Worm (Caenorhabditis elegans) whole organism, young adult: ENCODE results near the gene sqst-2.

ENCODE experiments used
- B0261.1 ChIP-seq: sonication (generic microtip); optimal IDR thresholded peaks from 2 replicates; lab custom pipeline; 2016; ENCODE audit warnings: mild to moderate bottlenecking, missing genetic modification characterization, moderate library complexity, missing compliant biosample characterization
- C17E4.6 ChIP-seq: fragments of 200-800 bp; sonication (Bioruptor generic); IDR thresholded peaks from 2 replicates; pipeline ENCODE4 v1.3.6; 2022; ENCODE audit warnings: missing genetic modification reagents, missing genetic modification characterization, missing compliant biosample characterization
- D2030.7 ChIP-seq: fragments of 200-800 bp; sonication (Bioruptor generic); IDR thresholded peaks from 2 replicates; pipeline ENCODE4 v1.3.6; 2022; ENCODE audit warnings: missing genetic modification reagents, missing genetic modification characterization, missing compliant biosample characterization
- F23B12.7 ChIP-seq: sonication (generic microtip); optimal IDR thresholded peaks from 2 replicates; lab custom pipeline; 2017; ENCODE audit warnings: missing genetic modification characterization, mild to moderate bottlenecking, missing compliant biosample characterization, antibody characterized with exemption, moderate library complexity; ENCODE audit not compliant: insufficient read depth
- F49E8.2 ChIP-seq: sonication (generic microtip); optimal IDR thresholded peaks from 3 replicates; lab custom pipeline; 2017; ENCODE audit warnings: missing genetic modification characterization, mild to moderate bottlenecking, missing compliant biosample characterization, antibody characterized with exemption, moderate library complexity; ENCODE audit not compliant: insufficient read depth
- F52B5.7 ChIP-seq: sonication (generic microtip); optimal IDR thresholded peaks from 2 replicates; lab custom pipeline; 2016; ENCODE audit warnings: mild to moderate bottlenecking, missing genetic modification characterization, missing compliant biosample characterization
- F57A8.1 ChIP-seq: fragments of 200-800 bp; sonication (Bioruptor generic); optimal IDR thresholded peaks from 2 replicates; lab custom pipeline; 2018; ENCODE audit warnings: mild to moderate bottlenecking, missing genetic modification characterization, moderate library complexity, missing compliant biosample characterization
- K12H6.12 ChIP-seq: fragments of 200-800 bp; sonication (Bioruptor generic); optimal IDR thresholded peaks from 2 replicates; lab custom pipeline; 2018; ENCODE audit warnings: mild to moderate bottlenecking, missing genetic modification characterization, missing compliant biosample characterization
- T26A5.8 ChIP-seq: sonication (generic microtip); optimal IDR thresholded peaks from 2 replicates; lab custom pipeline; 2016; ENCODE audit warnings: missing genetic modification characterization, missing compliant biosample characterization
- Y56A3A.18 ChIP-seq: fragments of 200-800 bp; sonication (Bioruptor generic); IDR thresholded peaks from 2 replicates; pipeline ENCODE4 v1.3.6; 2022; ENCODE audit warnings: missing genetic modification reagents, missing genetic modification characterization, missing compliant biosample characterization
- Y79H2A.3 ChIP-seq: fragments of 200-800 bp; sonication (Bioruptor generic); conservative IDR thresholded peaks from 2 replicates; pipeline ENCODE4 v1.3.6; 2022; ENCODE audit warnings: missing genetic modification reagents, missing genetic modification characterization, missing compliant biosample characterization
- Y95B8A.8 ChIP-seq: fragments of 200-800 bp; sonication (Bioruptor generic); IDR thresholded peaks from 2 replicates; pipeline ENCODE4 v1.3.6; 2022; ENCODE audit warnings: missing genetic modification reagents, missing genetic modification characterization, missing compliant biosample characterization
- ama-1 ChIP-seq, 3 experiments: fragments of 150-350 bp in 1 of 3; sonication (generic microtip) in 2 of 3; optimal IDR thresholded peaks; 2 replicates each; lab custom pipeline; 2014 to 2018; ENCODE audit warnings: missing biosample characterization in 2 of 3, missing genetic modification characterization in 2 of 3, missing genetic modification reagents in 2 of 3
- athp-1 ChIP-seq: sonication (generic microtip); optimal IDR thresholded peaks from 2 replicates; lab custom pipeline; 2017; ENCODE audit warnings: mild to moderate bottlenecking, missing genetic modification characterization, missing compliant biosample characterization
- attf-5 ChIP-seq: fragments of 200-800 bp; sonication (Bioruptor generic); optimal IDR thresholded peaks from 2 replicates; lab custom pipeline; 2018; ENCODE audit warnings: mild to moderate bottlenecking, missing genetic modification characterization, missing compliant biosample characterization
- bed-1 ChIP-seq: fragments of 200-800 bp; sonication (Bioruptor generic); IDR thresholded peaks from 2 replicates; pipeline ENCODE4 v1.3.6; 2022; ENCODE audit warnings: missing genetic modification reagents, missing genetic modification characterization, missing compliant biosample characterization
- ccch-3 ChIP-seq: fragments of 200-800 bp; sonication (Bioruptor generic); optimal IDR thresholded peaks from 2 replicates; lab custom pipeline; 2018; ENCODE audit warnings: mild to moderate bottlenecking, missing genetic modification characterization, missing compliant biosample characterization
- cebp-2 ChIP-seq: fragments of 200-800 bp; sonication (Bioruptor generic); IDR thresholded peaks from 2 replicates; pipeline ENCODE4 v1.3.6; 2022; ENCODE audit warnings: missing genetic modification characterization, missing compliant biosample characterization
- ceh-100 ChIP-seq: fragments of 200-800 bp; sonication (Bioruptor generic); IDR thresholded peaks from 2 replicates; pipeline ENCODE4 v1.3.6; 2022; ENCODE audit warnings: missing genetic modification reagents, missing genetic modification characterization, missing compliant biosample characterization
- dox-1 ChIP-seq: fragments of 200-800 bp; sonication (Bioruptor generic); IDR thresholded peaks from 2 replicates; pipeline ENCODE4 v1.3.6; 2022; ENCODE audit warnings: missing genetic modification reagents, missing genetic modification characterization, missing compliant biosample characterization
- dpl-1 ChIP-seq: fragments of 150-350 bp; optimal IDR thresholded peaks from 2 replicates; lab custom pipeline; 2014; ENCODE audit warnings: missing biosample characterization, missing genetic modification reagents, missing genetic modification characterization
- efl-1 ChIP-seq: fragments of 150-350 bp; optimal IDR thresholded peaks from 2 replicates; lab custom pipeline; 2014; ENCODE audit warnings: missing biosample characterization, missing genetic modification reagents, missing genetic modification characterization
- hmg-1.2 ChIP-seq: fragments of 200-800 bp; sonication (Bioruptor generic); IDR thresholded peaks from 2 replicates; pipeline ENCODE4 v1.3.6; 2022; ENCODE audit warnings: missing genetic modification reagents, missing genetic modification characterization, missing compliant biosample characterization
- hmg-20 ChIP-seq: fragments of 200-800 bp; sonication (Bioruptor generic); IDR thresholded peaks from 2 replicates; pipeline ENCODE4 v1.3.6; 2022; ENCODE audit warnings: missing genetic modification reagents, missing genetic modification characterization, missing compliant biosample characterization
- hsf-1 ChIP-seq: fragments of 200-800 bp; sonication (Bioruptor generic); IDR thresholded peaks from 2 replicates; pipeline ENCODE4 v1.3.6; 2022; ENCODE audit warnings: missing genetic modification reagents, missing genetic modification characterization, missing compliant biosample characterization
- let-526 ChIP-seq: fragments of 200-800 bp; sonication (Bioruptor generic); IDR thresholded peaks from 2 replicates; pipeline ENCODE4 v1.3.6; 2022; ENCODE audit warnings: missing genetic modification reagents, missing genetic modification characterization, missing compliant biosample characterization
- lin-26 ChIP-seq: fragments of 200-800 bp; sonication (Bioruptor generic); IDR thresholded peaks from 2 replicates; pipeline ENCODE4 v1.3.6; 2022; ENCODE audit warnings: missing genetic modification reagents, missing genetic modification characterization, missing compliant biosample characterization
- lin-35 ChIP-seq, 3 experiments: fragments of 150-350 bp in 2 of 3; sonication (generic microtip) in 1 of 3; optimal IDR thresholded peaks; 2 replicates each; lab custom pipeline; 2014 to 2018; ENCODE audit warnings: missing biosample characterization in 3 of 3, missing genetic modification characterization in 3 of 3, missing genetic modification reagents in 3 of 3
- madf-10 ChIP-seq: sonication (generic microtip); optimal IDR thresholded peaks from 2 replicates; lab custom pipeline; 2016; ENCODE audit warnings: mild to moderate bottlenecking, missing genetic modification characterization, missing compliant biosample characterization
- mel-28 ChIP-seq: sonication (generic microtip); optimal IDR thresholded peaks from 2 replicates; lab custom pipeline; 2016; ENCODE audit warnings: borderline replicate concordance, mild to moderate bottlenecking, missing genetic modification characterization, missing compliant biosample characterization
- mes-4 ChIP-seq: sonication (generic microtip); optimal IDR thresholded peaks from 2 replicates; lab custom pipeline; 2016; ENCODE audit warnings: missing genotype, missing genetic modification characterization, missing compliant biosample characterization
- nhr-179 ChIP-seq: sonication (generic microtip); optimal IDR thresholded peaks from 2 replicates; lab custom pipeline; 2016; ENCODE audit warnings: mild to moderate bottlenecking, missing genetic modification characterization, missing compliant biosample characterization
- pbrm-1 ChIP-seq: fragments of 200-800 bp; sonication (Bioruptor generic); IDR thresholded peaks from 2 replicates; pipeline ENCODE4 v1.3.6; 2022; ENCODE audit warnings: missing genetic modification reagents, missing genetic modification characterization, missing compliant biosample characterization
- pha-4 ChIP-seq: fragments of 150-350 bp; sonication (generic microtip); optimal IDR thresholded peaks from 2 replicates; lab custom pipeline; 2014; ENCODE audit warnings: missing biosample characterization, missing genetic modification reagents, missing genetic modification characterization
- rcor-1 ChIP-seq: fragments of 200-800 bp; sonication (Bioruptor generic); IDR thresholded peaks from 2 replicates; pipeline ENCODE4 v1.3.6; 2022; ENCODE audit warnings: missing genetic modification reagents, missing genetic modification characterization, missing compliant biosample characterization
- repo-1 ChIP-seq: sonication (generic microtip); optimal IDR thresholded peaks from 2 replicates; lab custom pipeline; 2017; ENCODE audit warnings: mild to moderate bottlenecking, missing genetic modification characterization, missing compliant biosample characterization
- sdz-38 ChIP-seq: sonication (generic microtip); optimal IDR thresholded peaks from 2 replicates; lab custom pipeline; 2016; ENCODE audit warnings: missing genotype, missing genetic modification characterization, missing compliant biosample characterization
- xnd-1 ChIP-seq: sonication (generic microtip); optimal IDR thresholded peaks from 2 replicates; lab custom pipeline; 2016; ENCODE audit warnings: missing genotype, missing genetic modification reagents, missing genetic modification characterization, missing compliant biosample characterization
- ztf-25 ChIP-seq: fragments of 200-800 bp; sonication (Bioruptor generic); IDR thresholded peaks from 2 replicates; pipeline ENCODE4 v1.3.6; 2022; ENCODE audit warnings: missing genetic modification reagents, missing genetic modification characterization, missing compliant biosample characterization
- ztf-26 ChIP-seq: sonication (generic microtip); optimal IDR thresholded peaks from 2 replicates; lab custom pipeline; 2017; ENCODE audit warnings: missing genetic modification characterization, missing compliant biosample characterization
- ztf-28 ChIP-seq: fragments of 200-800 bp; sonication (Bioruptor generic); IDR thresholded peaks from 2 replicates; pipeline ENCODE4 v1.3.6; 2022; ENCODE audit warnings: missing genetic modification reagents, missing genetic modification characterization, missing compliant biosample characterization
- ztf-6 ChIP-seq: fragments of 200-800 bp; sonication (Bioruptor generic); IDR thresholded peaks from 2 replicates; pipeline ENCODE4 v1.3.6; 2022; ENCODE audit warnings: missing genetic modification reagents, missing genetic modification characterization, missing compliant biosample characterization

sqst-2 gene

DNA sequence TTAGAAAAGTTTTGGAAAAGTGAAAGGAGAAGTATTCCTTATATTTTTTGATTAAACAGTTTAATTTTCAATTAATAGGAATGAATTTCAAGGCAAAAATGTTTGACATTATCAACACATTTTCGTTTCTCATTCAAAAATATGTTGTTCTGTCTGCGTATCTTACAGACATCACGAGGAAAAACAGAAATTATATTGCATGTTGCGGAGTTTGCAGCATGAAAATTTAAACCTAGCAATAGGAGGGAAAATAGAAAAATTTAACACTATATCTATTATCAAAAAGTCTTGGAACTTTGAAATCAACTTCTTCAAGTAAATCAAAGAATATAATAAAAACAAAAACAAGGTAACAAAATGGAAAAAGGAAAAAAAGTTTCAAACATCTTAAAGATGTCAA, 37.7 kb downstream of the sqst-2 start:
- TF ChIP-seq Y56A3A.18 (GFP tag; lab: Robert Waterston, UW) (no peak), mes-4 (tag; lab: Kevin White, UChicago) (no peak), hmg-20 (GFP tag; lab: Robert Waterston, UW) (no peak), hmg-1.2 (GFP tag; lab: Robert Waterston, UW) (no peak; the same call in 1 of the 2 replicates), K12H6.12 (tag; lab: Kevin White, UChicago) (no peak), attf-5 (GFP tag; lab: Kevin White, UChicago) (no peak), F57A8.1 (no peak), ztf-25 (GFP tag; lab: Robert Waterston, UW) (no peak), F52B5.7 (tag; lab: Kevin White, UChicago) (no peak), ztf-28 (GFP tag; lab: Robert Waterston, UW) (no peak), Y79H2A.3 (GFP tag; lab: Robert Waterston, UW) (no peak), ceh-100 (GFP tag; lab: Robert Waterston, UW) (no peak), dox-1 (no peak), rcor-1 (GFP tag; lab: Robert Waterston, UW) (no peak), C17E4.6 (GFP tag; lab: Robert Waterston, UW) (no peak), lin-26 (GFP tag; lab: Robert Waterston, UW) (no peak), ztf-26 (no peak), Y95B8A.8 (GFP tag; lab: Robert Waterston, UW) (no peak)

DNA sequence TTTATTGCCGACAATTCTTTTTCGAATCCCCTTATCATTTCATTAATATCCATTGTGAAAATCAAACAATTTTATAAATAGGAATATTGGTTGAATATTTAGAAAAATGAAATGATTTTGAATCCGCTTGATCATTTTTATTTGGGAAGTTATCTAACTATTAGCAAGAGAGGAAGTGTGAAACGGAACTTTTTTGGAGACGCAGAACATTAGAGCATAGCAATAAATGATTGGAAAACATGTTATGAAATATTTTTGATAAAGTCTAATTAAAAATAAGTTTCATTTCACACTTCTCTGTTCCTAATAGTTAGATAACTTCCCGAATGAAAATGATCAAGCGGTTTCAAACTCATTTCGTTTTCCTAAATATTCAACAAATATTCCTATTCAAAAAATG, 41.3 kb downstream of the sqst-2 start, which contains the start of gene F42C5.3:
TSS of gene F42C5.3 (minus strand) at position 101 of the 400 bp plus-strand sequence.
- no peak for TF ChIP-seq mel-28 (tag; lab: Kevin White, UChicago)
- TF ChIP-seq repo-1 (tag; lab: Kevin White, UChicago) = no peak
- TF ChIP-seq F57A8.1 = no peak
- no peak for TF ChIP-seq lin-26 (GFP tag; lab: Robert Waterston, UW)
- no peak for TF ChIP-seq ztf-6 (GFP tag; lab: Robert Waterston, UW)
- no peak for TF ChIP-seq D2030.7 (GFP tag; lab: Robert Waterston, UW)
- TF ChIP-seq lin-35 (GFP tag; optimal IDR thresholded peaks at IDR 0.05; lab: Kevin White, UChicago) = no peak
- no peak for TF ChIP-seq efl-1 (GFP tag; lab: Kevin White, UChicago)
- TF ChIP-seq hsf-1 (GFP tag; lab: Robert Waterston, UW) = no peak
- no peak for TF ChIP-seq sdz-38 (tag; lab: Kevin White, UChicago)
- no peak for TF ChIP-seq bed-1 (GFP tag; lab: Robert Waterston, UW)
- no peak for TF ChIP-seq pbrm-1 (GFP tag; lab: Robert Waterston, UW)
- no peak for TF ChIP-seq xnd-1 (tag; lab: Kevin White, UChicago)

DNA sequence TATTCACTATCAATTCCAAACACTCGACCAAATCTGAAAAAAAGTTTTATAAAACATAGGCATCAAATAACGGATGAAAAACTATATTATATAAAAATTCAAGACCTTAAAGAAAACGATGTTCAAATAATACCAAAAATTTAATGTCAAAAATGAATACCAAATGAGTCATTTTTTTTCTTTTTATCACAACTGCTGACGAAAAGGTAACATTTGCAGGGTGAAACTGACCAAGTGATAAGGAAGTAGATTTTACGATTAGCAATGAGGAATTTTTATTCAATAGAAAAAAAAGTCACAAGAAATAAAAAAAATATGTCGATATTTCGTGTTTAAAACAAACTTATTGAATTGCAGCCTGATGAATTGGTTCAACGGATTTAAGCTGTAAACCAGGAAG, 42.9 kb downstream of the sqst-2 start, which contains the start of gene C06E4.8:
TSS of gene C06E4.8 (minus strand) at position 37 of the 400 bp plus-strand sequence.
- TF ChIP-seq F57A8.1 (no peak), let-526 (no peak), dpl-1 (GFP tag; lab: Kevin White, UChicago) (no peak), ama-1 (optimal IDR thresholded peaks at IDR 0.05; lab: Kevin White, UChicago) (no peak), ama-1 (GFP tag; optimal IDR thresholded peaks at IDR 0.05; lab: Kevin White, UChicago) (no peak), F49E8.2 (tag; lab: Kevin White, UChicago) (no peak), athp-1 (no peak), madf-10 (tag; lab: Kevin White, UChicago) (no peak), ccch-3 (GFP tag; lab: Kevin White, UChicago) (no peak), lin-35 (GFP tag; optimal IDR thresholded peaks at IDR 0.05; lab: Kevin White, UChicago) (no peak), cebp-2 (GFP tag; lab: Robert Waterston, UW) (no peak), pha-4 (tag; lab: Kevin White, UChicago) (no peak), bed-1 (GFP tag; lab: Robert Waterston, UW) (no peak), nhr-179 (tag; lab: Kevin White, UChicago) (no peak), T26A5.8 (tag; lab: Kevin White, UChicago) (no peak), B0261.1 (tag; lab: Kevin White, UChicago) (no peak), F23B12.7 (tag; lab: Kevin White, UChicago) (no peak)
